5 worm cellular contexts compared by ENCODE assay signal in the genomic region with DNA sequence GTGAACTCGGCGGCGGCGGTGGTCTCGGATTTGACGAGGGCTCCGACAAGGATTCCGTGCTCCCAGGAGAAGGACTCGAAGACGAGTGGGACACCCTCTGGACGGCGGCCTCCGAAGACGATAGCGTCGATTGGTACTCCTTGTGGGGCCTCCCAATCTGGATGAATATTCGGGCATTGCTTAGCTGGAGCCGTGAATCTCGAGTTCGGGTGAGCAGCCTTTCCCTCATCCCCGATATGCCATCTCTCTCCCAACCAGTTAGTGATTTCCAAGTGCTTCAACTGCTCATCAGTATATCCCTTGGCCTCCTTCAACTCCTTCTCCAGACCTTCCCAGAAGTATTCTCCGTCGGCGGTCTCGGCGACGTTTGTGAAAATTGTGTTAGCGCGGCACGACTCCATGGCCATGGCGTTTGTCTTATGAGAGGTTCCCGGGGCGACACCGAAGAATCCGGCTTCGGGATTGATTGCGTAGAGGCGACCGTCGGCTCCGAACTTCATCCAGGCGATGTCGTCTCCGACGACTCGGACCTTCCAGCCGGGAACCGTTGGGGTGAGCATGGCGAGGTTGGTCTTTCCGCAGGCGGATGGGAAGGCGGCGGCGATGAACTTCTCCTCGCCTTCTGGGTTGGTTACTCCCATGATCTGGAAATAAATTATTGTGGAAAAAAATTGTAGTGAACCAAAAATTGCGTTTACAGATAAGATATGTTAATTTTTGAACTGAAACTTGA.
TF ChIP-seq lines count a peak whose summit lies in the region.

No protein-coding gene starts in this region.

TF ChIP-seq in whole organism, L2 larva, 48 proteins besides CTCF, POLR2A, EP300 and RAD21:
- TF ChIP-seq ztf-1 (GFP tag; conservative IDR thresholded peaks at IDR 0.05; lab: Robert Waterston, UW) (0 out of 2 replicates have a peak, but pooled peaks have one; percentile 33), aly-2 (tag; optimal IDR thresholded peaks at IDR 0.05; lab: Kevin White, UChicago) (no peak)

TF ChIP-seq in whole organism, L3 larva, 47 proteins besides CTCF, POLR2A, EP300 and RAD21:
- TF ChIP-seq ama-1 (optimal IDR thresholded peaks at IDR 0.05; lab: Kevin White, UChicago) (peak; percentile 67), nhr-11 (tag; optimal IDR thresholded peaks at IDR 0.05; lab: Kevin White, UChicago) (no peak), elt-3 (tag; optimal IDR thresholded peaks at IDR 0.05; lab: Kevin White, UChicago) (no peak), tbx-2 (tag; optimal IDR thresholded peaks at IDR 0.05; lab: Kevin White, UChicago) (peak; percentile 17)

TF ChIP-seq in whole organism, L4 larva, 104 proteins besides CTCF, POLR2A, EP300 and RAD21 (continues in another document):
- TF ChIP-seq zip-11 (GFP tag; IDR thresholded peaks at IDR 0.05; lab: Robert Waterston, UW): no peak
- TF ChIP-seq ztf-7 (tag; optimal IDR thresholded peaks at IDR 0.05; lab: Kevin White, UChicago): no peak
- TF ChIP-seq lin-38 (GFP tag; IDR thresholded peaks at IDR 0.05; lab: Robert Waterston, UW): peak; percentile 33; the same call in 1 of the 2 replicates
- TF ChIP-seq Y48G9A.11 (GFP tag; IDR thresholded peaks at IDR 0.05; lab: Robert Waterston, UW): peak; percentile 55
- no peak for TF ChIP-seq snpc-1.2 (GFP tag; IDR thresholded peaks at IDR 0.05; lab: Robert Waterston, UW)
- no peak for TF ChIP-seq nhr-28 (tag; optimal IDR thresholded peaks at IDR 0.05; lab: Kevin White, UChicago)
- peak; percentile 69 for TF ChIP-seq T26A8.4 (GFP tag; IDR thresholded peaks at IDR 0.05; lab: Robert Waterston, UW)
- 0 out of 2 replicates have a peak, but pooled peaks have one; percentile 26 for TF ChIP-seq tra-1 (GFP tag; IDR thresholded peaks at IDR 0.05; lab: Robert Waterston, UW)
- TF ChIP-seq zfp-2 (tag; optimal IDR thresholded peaks at IDR 0.05; lab: Kevin White, UChicago): no peak
- no peak for TF ChIP-seq lir-3 (tag; optimal IDR thresholded peaks at IDR 0.05; lab: Kevin White, UChicago)
- TF ChIP-seq F10B5.3 (tag; optimal IDR thresholded peaks at IDR 0.05; lab: Kevin White, UChicago): no peak
- peak; percentile 21 for TF ChIP-seq sdz-12 (GFP tag; optimal IDR thresholded peaks at IDR 0.05; lab: Kevin White, UChicago)
- TF ChIP-seq zfp-3 (GFP tag; conservative IDR thresholded peaks at IDR 0.05; lab: Robert Waterston, UW): peak; percentile 78
- TF ChIP-seq madf-5 (GFP tag; IDR thresholded peaks at IDR 0.05; lab: Robert Waterston, UW): 0 out of 4 replicates have a peak, but pooled peaks of 1 of the 2 experiments have one; percentile 59
- no peak for TF ChIP-seq lin-1 (GFP tag; IDR thresholded peaks at IDR 0.05; lab: Robert Waterston, UW)
- TF ChIP-seq dmd-8 (GFP tag; IDR thresholded peaks at IDR 0.05; lab: Robert Waterston, UW): 0 out of 2 replicates have a peak, but pooled peaks have one; percentile 32
- TF ChIP-seq aha-1 (tag; lab: Kevin White, UChicago): peak; percentile 94
- TF ChIP-seq duxl-1 (tag; optimal IDR thresholded peaks at IDR 0.05; lab: Kevin White, UChicago; ENCODE audit: poor library complexity): peak; percentile 1
- TF ChIP-seq dmd-6 (GFP tag; IDR thresholded peaks at IDR 0.05; lab: Robert Waterston, UW): no peak; the same call in 1 of the 2 replicates
- no peak for TF ChIP-seq mep-1 (tag; optimal IDR thresholded peaks at IDR 0.05; lab: Kevin White, UChicago)
- TF ChIP-seq set-16 (GFP tag; IDR thresholded peaks at IDR 0.05; lab: Robert Waterston, UW): peak; percentile 95
- TF ChIP-seq spr-1 (tag; optimal IDR thresholded peaks at IDR 0.05; lab: Kevin White, UChicago): no peak
- peak; percentile 37; the same call in 1 of the 2 replicates for TF ChIP-seq lim-7 (GFP tag; IDR thresholded peaks at IDR 0.05; lab: Robert Waterston, UW)
- peak; percentile 32; the same call in 1 of the 2 replicates for TF ChIP-seq ZK337.2 (GFP tag; IDR thresholded peaks at IDR 0.05; lab: Robert Waterston, UW)

TF ChIP-seq in whole organism, late embryonic, 69 proteins besides CTCF, POLR2A, EP300 and RAD21:
- TF ChIP-seq sdc-2 (tag; optimal IDR thresholded peaks at IDR 0.05; lab: Kevin White, UChicago): peak; percentile 4
- TF ChIP-seq mec-3 (tag; optimal IDR thresholded peaks at IDR 0.05; lab: Kevin White, UChicago; ENCODE audit: borderline replicate concordance): no peak

TF ChIP-seq in whole organism, young adult, 124 proteins besides CTCF, POLR2A, EP300 and RAD21:
- peak; percentile 58; the same call in 1 of the 2 replicates for TF ChIP-seq C17E4.6 (GFP tag; IDR thresholded peaks at IDR 0.05; lab: Robert Waterston, UW)
- TF ChIP-seq F57C9.4 (tag; optimal IDR thresholded peaks at IDR 0.05; lab: Kevin White, UChicago): no peak
- TF ChIP-seq ceh-91 (GFP tag; IDR thresholded peaks at IDR 0.05; lab: Robert Waterston, UW): no peak
- no peak for TF ChIP-seq attf-6 (GFP tag; IDR thresholded peaks at IDR 0.05; lab: Robert Waterston, UW)
- peak; percentile 76 for TF ChIP-seq madf-3 (GFP tag; IDR thresholded peaks at IDR 0.05; lab: Robert Waterston, UW)
- no peak for TF ChIP-seq F57A8.1 (GFP tag; optimal IDR thresholded peaks at IDR 0.05; lab: Kevin White, UChicago)
- peak; percentile 1 for TF ChIP-seq lin-26 (GFP tag; IDR thresholded peaks at IDR 0.05; lab: Robert Waterston, UW)
- no peak for TF ChIP-seq cebp-1 (GFP tag; IDR thresholded peaks at IDR 0.05; lab: Robert Waterston, UW)
- TF ChIP-seq cebp-1 (tag; optimal IDR thresholded peaks at IDR 0.05; lab: Kevin White, UChicago): peak; percentile 7
- peak; percentile 58 for TF ChIP-seq somi-1 (GFP tag; optimal IDR thresholded peaks at IDR 0.05; lab: Kevin White, UChicago)
- no peak for TF ChIP-seq zim-3 (tag; optimal IDR thresholded peaks at IDR 0.05; lab: Kevin White, UChicago)
- peak; percentile 13 for TF ChIP-seq lin-54 (GFP tag; optimal IDR thresholded peaks at IDR 0.05; lab: Kevin White, UChicago)
- TF ChIP-seq ekl-4 (GFP tag; IDR thresholded peaks at IDR 0.05; lab: Robert Waterston, UW): peak; percentile 58; the same call in 1 of the 2 replicates
- TF ChIP-seq egrh-3 (GFP tag; IDR thresholded peaks at IDR 0.05; lab: Robert Waterston, UW): peak; percentile 72; the same call in 1 of the 2 replicates
- no peak for TF ChIP-seq T26A5.8 (tag; optimal IDR thresholded peaks at IDR 0.05; lab: Kevin White, UChicago)
- no peak for TF ChIP-seq Y95B8A.8 (GFP tag; IDR thresholded peaks at IDR 0.05; lab: Robert Waterston, UW)
- TF ChIP-seq ama-1 (optimal IDR thresholded peaks at IDR 0.05; lab: Kevin White, UChicago): no peak
- TF ChIP-seq ama-1 (GFP tag; optimal IDR thresholded peaks at IDR 0.05; lab: Kevin White, UChicago): peak in 1 of 2 experiments; percentile 35
- peak; percentile 36; the same call in 1 of the 2 replicates for TF ChIP-seq mcd-1 (GFP tag; IDR thresholded peaks at IDR 0.05; lab: Robert Waterston, UW)
- no peak for TF ChIP-seq fkh-3 (tag; optimal IDR thresholded peaks at IDR 0.05; lab: Kevin White, UChicago)
- peak; percentile 60 for TF ChIP-seq K11D2.4 (GFP tag; IDR thresholded peaks at IDR 0.05; lab: Robert Waterston, UW)
- no peak for TF ChIP-seq pha-4 (tag; optimal IDR thresholded peaks at IDR 0.05; lab: Kevin White, UChicago)
- peak; percentile 69 for TF ChIP-seq dox-1 (GFP tag; IDR thresholded peaks at IDR 0.05; lab: Robert Waterston, UW)
- TF ChIP-seq lin-40 (tag; optimal IDR thresholded peaks at IDR 0.05; lab: Kevin White, UChicago): no peak
- TF ChIP-seq athp-1 (tag; optimal IDR thresholded peaks at IDR 0.05; lab: Kevin White, UChicago): peak; percentile 18
- no peak for TF ChIP-seq rpc-1 (optimal IDR thresholded peaks at IDR 0.05; lab: Kevin White, UChicago)
- TF ChIP-seq rpc-1 (tag; optimal IDR thresholded peaks at IDR 0.05; lab: Kevin White, UChicago): no peak
- TF ChIP-seq ztf-6 (GFP tag; IDR thresholded peaks at IDR 0.05; lab: Robert Waterston, UW): no peak
- TF ChIP-seq egl-18 (GFP tag; IDR thresholded peaks at IDR 0.05; lab: Robert Waterston, UW): 0 out of 2 replicates have a peak, but pooled peaks have one; percentile 52
- TF ChIP-seq ceh-40 (GFP tag; IDR thresholded peaks at IDR 0.05; lab: Robert Waterston, UW): 0 out of 2 replicates have a peak, but pooled peaks have one; percentile 52
- TF ChIP-seq Y53G8AR.9 (GFP tag; conservative IDR thresholded peaks at IDR 0.05; lab: Robert Waterston, UW): peak; percentile 60
- no peak for TF ChIP-seq madf-8 (GFP tag; conservative IDR thresholded peaks at IDR 0.05; lab: Robert Waterston, UW)
- 0 out of 2 replicates have a peak, but pooled peaks have one; percentile 9 for TF ChIP-seq ceh-100 (GFP tag; IDR thresholded peaks at IDR 0.05; lab: Robert Waterston, UW)
- TF ChIP-seq zfh-2 (GFP tag; conservative IDR thresholded peaks at IDR 0.05; lab: Robert Waterston, UW): peak; percentile 85
- TF ChIP-seq madf-6 (GFP tag; IDR thresholded peaks at IDR 0.05; lab: Robert Waterston, UW): peak; percentile 20; the same call in 1 of the 2 replicates
- TF ChIP-seq Y79H2A.3 (GFP tag; conservative IDR thresholded peaks at IDR 0.05; lab: Robert Waterston, UW): 0 out of 2 replicates have a peak, but pooled peaks have one; percentile 18
- TF ChIP-seq hmg-1.2 (GFP tag; IDR thresholded peaks at IDR 0.05; lab: Robert Waterston, UW): peak; percentile 29; the same call in 1 of the 2 replicates
- TF ChIP-seq lin-35 (GFP tag; optimal IDR thresholded peaks at IDR 0.05; lab: Kevin White, UChicago): no peak
- TF ChIP-seq tlf-1 (GFP tag; optimal IDR thresholded peaks at IDR 0.05; lab: Kevin White, UChicago): no peak
- no peak for TF ChIP-seq xnd-1 (tag; optimal IDR thresholded peaks at IDR 0.05; lab: Kevin White, UChicago)
- TF ChIP-seq mes-4 (tag; optimal IDR thresholded peaks at IDR 0.05; lab: Kevin White, UChicago): no peak
- TF ChIP-seq ztf-26 (tag; optimal IDR thresholded peaks at IDR 0.05; lab: Kevin White, UChicago): no peak
- TF ChIP-seq let-526 (GFP tag; IDR thresholded peaks at IDR 0.05; lab: Robert Waterston, UW): peak; percentile 72; the same call in 1 of the 2 replicates
- TF ChIP-seq Y67H2A.10 (GFP tag; conservative IDR thresholded peaks at IDR 0.05; lab: Robert Waterston, UW): no peak
- no peak for TF ChIP-seq unc-130 (GFP tag; optimal IDR thresholded peaks at IDR 0.05; lab: Kevin White, UChicago)
- TF ChIP-seq nhr-120 (GFP tag; IDR thresholded peaks at IDR 0.05; lab: Robert Waterston, UW): no peak
- TF ChIP-seq attf-5 (GFP tag; optimal IDR thresholded peaks at IDR 0.05; lab: Kevin White, UChicago): peak; percentile 42
- no peak for TF ChIP-seq rcor-1 (GFP tag; IDR thresholded peaks at IDR 0.05; lab: Robert Waterston, UW)
- peak; percentile 71 for TF ChIP-seq ceh-79 (tag; optimal IDR thresholded peaks at IDR 0.05; lab: Kevin White, UChicago)
- 0 out of 2 replicates have a peak, but pooled peaks have one; percentile 3 for TF ChIP-seq ztf-25 (GFP tag; IDR thresholded peaks at IDR 0.05; lab: Robert Waterston, UW)
